Fruit fly (Drosophila melanogaster): Measurements from ENCODE around the gene Reph.
A peak's percentile ranks its signal among the peaks of the same experiment; 100 is the strongest.

The Reph gene

dm6 chr2L:3802818-3803456 is 408 bp upstream of the Reph start (continued):
- TF ChIP-seq CHES-1-like (GFP tag; optimal IDR thresholded peaks at IDR 0.05) = peak; percentile 23
- TF ChIP-seq fd3F (GFP tag; optimal IDR thresholded peaks at IDR 0.05) = peak; percentile 66
- peak; percentile 34 for TF ChIP-seq CG15696 (tag; optimal IDR thresholded peaks at IDR 0.05)
- no peak for TF ChIP-seq Neu2 (GFP tag; optimal IDR thresholded peaks at IDR 0.05; ENCODE audit: borderline replicate concordance)
- peak; percentile 75 for TF ChIP-seq CG18599 (GFP tag; optimal IDR thresholded peaks at IDR 0.05)
- TF ChIP-seq stc (GFP tag; IDR thresholded peaks at IDR 0.05) = peak; percentile 52
- no peak for TF ChIP-seq CG15073 (GFP tag; optimal IDR thresholded peaks at IDR 0.05)
- peak; percentile 38 for TF ChIP-seq CG5245 (GFP tag; optimal IDR thresholded peaks at IDR 0.05)
- TF ChIP-seq toy (GFP tag; IDR thresholded peaks at IDR 0.05) = no peak
- TF ChIP-seq Meics (GFP tag; optimal IDR thresholded peaks at IDR 0.05) = peak; percentile 20
- TF ChIP-seq CG16813 (GFP tag; IDR thresholded peaks at IDR 0.05; ENCODE audit: partially characterized antibody) = no peak
- TF ChIP-seq Xrp1 (GFP tag; IDR thresholded peaks at IDR 0.05) = peak; percentile 68
- no peak for TF ChIP-seq CG3407 (GFP tag; optimal IDR thresholded peaks at IDR 0.05)
- no peak for TF ChIP-seq CG10959 (GFP tag; IDR thresholded peaks at IDR 0.05)
- TF ChIP-seq dpn (GFP tag; optimal IDR thresholded peaks at IDR 0.05) = peak; percentile 56 to 58
- TF ChIP-seq CG33213 (GFP tag; optimal IDR thresholded peaks at IDR 0.05) = no peak
- TF ChIP-seq CG6683 (GFP tag; optimal IDR thresholded peaks at IDR 0.05) = no peak
- no peak for TF ChIP-seq CG7271 (tag; optimal IDR thresholded peaks at IDR 0.05)
- peak; percentile 63 for TF ChIP-seq HLH3B (GFP tag; IDR thresholded peaks at IDR 0.05)
- peak; percentile 71 for TF ChIP-seq ewg (GFP tag; optimal IDR thresholded peaks at IDR 0.05)
- TF ChIP-seq CG17361 (GFP tag; IDR thresholded peaks at IDR 0.05) = peak; percentile 32; the same call in 1 of the 3 replicates
- TF ChIP-seq stwl (tag; optimal IDR thresholded peaks at IDR 0.05) = no peak
- TF ChIP-seq Taf1 (GFP tag; IDR thresholded peaks at IDR 0.05) = peak; percentile 52; the same call in 1 of the 2 replicates
- TF ChIP-seq CG31224 (GFP tag; IDR thresholded peaks at IDR 0.05) = peak; percentile 45
- TF ChIP-seq slou (GFP tag; optimal IDR thresholded peaks at IDR 0.05) = peak; percentile 31
- TF ChIP-seq Elba2 (GFP tag; optimal IDR thresholded peaks at IDR 0.05) = no peak
- no peak for TF ChIP-seq CG17568 (GFP tag; optimal IDR thresholded peaks at IDR 0.05)
- peak; percentile 21; the same call in 1 of the 2 replicates for TF ChIP-seq Dref (GFP tag; IDR thresholded peaks at IDR 0.05)
- TF ChIP-seq CG7839 (tag; optimal IDR thresholded peaks at IDR 0.05) = no peak
- peak in 1 of 2 experiments; percentile 20 for TF ChIP-seq crp (GFP tag; optimal IDR thresholded peaks at IDR 0.05)
- peak; percentile 24 for TF ChIP-seq Ets97D (GFP tag; optimal IDR thresholded peaks at IDR 0.05)
- no peak for TF ChIP-seq gsb-n (tag; optimal IDR thresholded peaks at IDR 0.05)
- TF ChIP-seq salm (tag; optimal IDR thresholded peaks at IDR 0.05) = peak; percentile 71
- TF ChIP-seq CG9797 (GFP tag; optimal IDR thresholded peaks at IDR 0.05) = no peak
- no peak for TF ChIP-seq Trl (optimal IDR thresholded peaks at IDR 0.05)
- TF ChIP-seq Trl (GFP tag; optimal IDR thresholded peaks at IDR 0.05) = no peak
- no peak for TF ChIP-seq sc (optimal IDR thresholded peaks at IDR 0.05)
- TF ChIP-seq sc (GFP tag; optimal IDR thresholded peaks at IDR 0.05) = no peak
- no peak for TF ChIP-seq ftz-f1 (GFP tag; optimal IDR thresholded peaks at IDR 0.05)
- peak; percentile 49 for TF ChIP-seq CG10979 (tag; optimal IDR thresholded peaks at IDR 0.05)
- peak; percentile 69 for TF ChIP-seq nmo (GFP tag; optimal IDR thresholded peaks at IDR 0.05)
- TF ChIP-seq luna (GFP tag; optimal IDR thresholded peaks at IDR 0.05) = no peak
- peak; percentile 29 for TF ChIP-seq CG4328 (GFP tag; optimal IDR thresholded peaks at IDR 0.05)
- TF ChIP-seq CG9932 (GFP tag; IDR thresholded peaks at IDR 0.05) = peak; percentile 83
- TF ChIP-seq CG1602 (GFP tag; optimal IDR thresholded peaks at IDR 0.05) = peak; percentile 74
- peak; percentile 46; the same call in 1 of the 3 replicates for TF ChIP-seq gce (GFP tag; IDR thresholded peaks at IDR 0.05)
- TF ChIP-seq CG1792 (GFP tag; optimal IDR thresholded peaks at IDR 0.05) = peak; percentile 13
- no peak for TF ChIP-seq Gsc (GFP tag; IDR thresholded peaks at IDR 0.05)
- TF ChIP-seq sima (GFP tag; optimal IDR thresholded peaks at IDR 0.05) = no peak
- no peak for TF ChIP-seq ash1 (GFP tag; optimal IDR thresholded peaks at IDR 0.05)
- TF ChIP-seq CG9876 (GFP tag; optimal IDR thresholded peaks at IDR 0.05) = no peak
